Fruit fly (Drosophila melanogaster) whole organism, prepupa: ENCODE results near the gene Phlpp.

Experiments
- Blimp-1 ChIP-seq: fragments of 200-800 bp; sonication (Bioruptor generic); optimal IDR thresholded peaks from 3 replicates; lab custom pipeline; 2017; ENCODE audit warnings: missing biosample characterization, missing genetic modification characterization, mild to moderate bottlenecking, moderate library complexity, missing genetic modification reagents
- CG10669 ChIP-seq: fragments of 200-800 bp; sonication (Bioruptor generic); optimal IDR thresholded peaks from 3 replicates; lab custom pipeline; 2018; ENCODE audit warnings: missing biosample characterization, mild to moderate bottlenecking, missing genetic modification characterization, moderate library complexity
- CG11294 ChIP-seq: fragments of 200-800 bp; sonication (Bioruptor generic); IDR thresholded peaks from 2 replicates; pipeline ENCODE4 v1.3.6; 2022; ENCODE audit warnings: missing biosample characterization, missing genetic modification characterization
- CG11762 ChIP-seq: fragments of 200-800 bp; sonication (Bioruptor generic); optimal IDR thresholded peaks from 3 replicates; lab custom pipeline; 2016; ENCODE audit warnings: missing biosample characterization, missing genetic modification characterization; ENCODE audit not compliant: insufficient read depth
- CG11902 ChIP-seq: fragments of 200-800 bp; sonication (Bioruptor generic); optimal IDR thresholded peaks from 3 replicates; lab custom pipeline; 2016; ENCODE audit warnings: missing biosample characterization, missing genetic modification characterization
- CG15336 ChIP-seq: fragments of 200-800 bp; sonication (Bioruptor generic); IDR thresholded peaks from 2 replicates; pipeline ENCODE4 v1.3.6; 2022; ENCODE audit warnings: missing biosample characterization, missing genetic modification characterization
- CG1621 ChIP-seq: fragments of 200-800 bp; sonication (Bioruptor generic); optimal IDR thresholded peaks from 3 replicates; lab custom pipeline; 2018; ENCODE audit warnings: missing biosample characterization, mild to moderate bottlenecking, missing genetic modification characterization
- CG16779 ChIP-seq: fragments of 200-800 bp; sonication (Bioruptor generic); optimal IDR thresholded peaks from 3 replicates; lab custom pipeline; 2017; ENCODE audit warnings: missing biosample characterization, mild to moderate bottlenecking, missing genetic modification characterization
- CG3032 ChIP-seq: fragments of 200-800 bp; optimal IDR thresholded peaks from 2 replicates; lab custom pipeline; 2019; ENCODE audit warnings: missing biosample characterization, mild to moderate bottlenecking, missing genetic modification characterization, moderate library complexity
- CG31627 ChIP-seq: fragments of 200-800 bp; sonication (Bioruptor generic); optimal IDR thresholded peaks from 3 replicates; lab custom pipeline; 2016; ENCODE audit warnings: missing biosample characterization, missing genetic modification characterization
- CG32006 ChIP-seq: fragments of 200-800 bp; sonication (Bioruptor generic); optimal IDR thresholded peaks from 3 replicates; lab custom pipeline; 2017; ENCODE audit warnings: missing biosample characterization, mild to moderate bottlenecking, missing genetic modification characterization
- CG34406 ChIP-seq: fragments of 200-800 bp; sonication (Bioruptor generic); optimal IDR thresholded peaks from 3 replicates; lab custom pipeline; 2016; ENCODE audit warnings: missing biosample characterization, missing genetic modification characterization
- CG3919 ChIP-seq: fragments of 200-800 bp; sonication (Bioruptor generic); optimal IDR thresholded peaks from 3 replicates; lab custom pipeline; 2016; ENCODE audit warnings: missing biosample characterization, missing genetic modification characterization
- CG4318 ChIP-seq: fragments of 200-800 bp; sonication (Bioruptor generic); optimal IDR thresholded peaks from 3 replicates; lab custom pipeline; 2017; ENCODE audit warnings: missing biosample characterization, mild to moderate bottlenecking, missing genetic modification characterization
- CG6163 ChIP-seq: fragments of 200-800 bp; sonication (Bioruptor generic); IDR thresholded peaks from 3 replicates; pipeline ENCODE4 v1.3.6; 2022; ENCODE audit warnings: missing biosample characterization, missing genetic modification characterization
- CG6276 ChIP-seq: fragments of 200-800 bp; sonication (Bioruptor generic); optimal IDR thresholded peaks from 2 replicates; lab custom pipeline; 2017; ENCODE audit warnings: missing biosample characterization, mild to moderate bottlenecking, missing genetic modification characterization
- CG6792 ChIP-seq: fragments of 200-800 bp; sonication (Bioruptor generic); optimal IDR thresholded peaks from 3 replicates; lab custom pipeline; 2016; ENCODE audit warnings: missing biosample characterization, missing genetic modification characterization
- CG6808 ChIP-seq: fragments of 200-800 bp; sonication (Bioruptor generic); optimal IDR thresholded peaks from 3 replicates; lab custom pipeline; 2017; ENCODE audit warnings: missing biosample characterization, missing genetic modification characterization, mild to moderate bottlenecking, moderate library complexity, missing genetic modification reagents
- CG6854 ChIP-seq: fragments of 200-800 bp; sonication (Bioruptor generic); optimal IDR thresholded peaks from 2 replicates; lab custom pipeline; 2017; ENCODE audit warnings: missing biosample characterization, mild to moderate bottlenecking, missing genetic modification characterization
- CG7368 ChIP-seq: fragments of 200-800 bp; sonication (Bioruptor generic); optimal IDR thresholded peaks from 3 replicates; lab custom pipeline; 2016; ENCODE audit warnings: missing biosample characterization, missing genetic modification characterization
- CG8119 ChIP-seq: fragments of 200-800 bp; sonication (Bioruptor generic); IDR thresholded peaks from 3 replicates; pipeline ENCODE4 v1.3.6; 2022; ENCODE audit warnings: missing biosample characterization, missing genetic modification characterization
- CG8632 ChIP-seq: fragments of 200-800 bp; sonication (Bioruptor generic); optimal IDR thresholded peaks from 3 replicates; lab custom pipeline; 2016; ENCODE audit warnings: missing biosample characterization, missing genetic modification characterization
- CG9139 ChIP-seq: fragments of 200-800 bp; sonication (Bioruptor generic); optimal IDR thresholded peaks from 3 replicates; lab custom pipeline; 2017; ENCODE audit warnings: missing biosample characterization, mild to moderate bottlenecking, missing genetic modification characterization
- Eip75B ChIP-seq: fragments of 200-800 bp; sonication (Bioruptor generic); optimal IDR thresholded peaks from 3 replicates; lab custom pipeline; 2016; ENCODE audit warnings: missing biosample characterization, missing genetic modification characterization
- Eip78C ChIP-seq: fragments of 200-800 bp; sonication (Bioruptor generic); peaks from one replicate; lab custom pipeline; 2016; ENCODE audit warnings: missing biosample characterization, missing genetic modification characterization
- Ets21C ChIP-seq: fragments of 200-800 bp; sonication (Bioruptor generic); optimal IDR thresholded peaks from 3 replicates; lab custom pipeline; 2016; ENCODE audit warnings: missing biosample characterization, missing genetic modification characterization
- Ets96B ChIP-seq: fragments of 200-800 bp; optimal IDR thresholded peaks from 2 replicates; lab custom pipeline; 2019; ENCODE audit warnings: missing biosample characterization, mild to moderate bottlenecking, missing genetic modification characterization, moderate library complexity
- Gug ChIP-seq: fragments of 200-800 bp; sonication (Bioruptor generic); IDR thresholded peaks from 2 replicates; pipeline ENCODE4 v1.3.6; 2022; ENCODE audit warnings: missing biosample characterization, missing genetic modification characterization
- Hr38 ChIP-seq: sonication (Bioruptor generic); optimal IDR thresholded peaks from 2 replicates; lab custom pipeline; 2016; ENCODE audit warnings: missing biosample characterization, missing genetic modification characterization
- Hr39 ChIP-seq: fragments of 200-800 bp; sonication (Bioruptor generic); optimal IDR thresholded peaks from 2 replicates; lab custom pipeline; 2016; ENCODE audit warnings: missing biosample characterization, missing genetic modification characterization
- Hr4 ChIP-seq: fragments of 200-800 bp; sonication (Bioruptor generic); optimal IDR thresholded peaks from 3 replicates; lab custom pipeline; 2016; ENCODE audit warnings: missing biosample characterization, missing genetic modification characterization
- Lpt ChIP-seq: fragments of 200-800 bp; sonication (Bioruptor generic); optimal IDR thresholded peaks from 3 replicates; lab custom pipeline; 2016; ENCODE audit warnings: missing biosample characterization, missing genetic modification characterization
- Met ChIP-seq: fragments of 200-800 bp; sonication (Bioruptor generic); optimal IDR thresholded peaks from 3 replicates; lab custom pipeline; 2016; ENCODE audit warnings: missing biosample characterization, missing genetic modification characterization
- OdsH ChIP-seq: fragments of 200-800 bp; sonication (Bioruptor generic); optimal IDR thresholded peaks from 3 replicates; lab custom pipeline; 2016; ENCODE audit warnings: missing biosample characterization, missing genetic modification characterization
- Sox102F ChIP-seq: fragments of 200-800 bp; sonication (Bioruptor generic); optimal IDR thresholded peaks from 2 replicates; lab custom pipeline; 2016; ENCODE audit warnings: missing biosample characterization, mild to moderate bottlenecking, missing genetic modification characterization
- Sox14 ChIP-seq: fragments of 200-800 bp; sonication (Bioruptor generic); optimal IDR thresholded peaks from 3 replicates; lab custom pipeline; 2016; ENCODE audit warnings: missing biosample characterization, missing genetic modification characterization
- Sox15 ChIP-seq: fragments of 200-800 bp; sonication (Bioruptor generic); optimal IDR thresholded peaks from 3 replicates; lab custom pipeline; 2016; ENCODE audit warnings: missing biosample characterization, missing genetic modification characterization
- achi ChIP-seq: fragments of 200-800 bp; sonication (Bioruptor generic); optimal IDR thresholded peaks from 3 replicates; lab custom pipeline; 2016; ENCODE audit warnings: missing biosample characterization, missing genetic modification characterization
- acj6 ChIP-seq: fragments of 200-800 bp; sonication (Bioruptor generic); optimal IDR thresholded peaks from 3 replicates; lab custom pipeline; 2016; ENCODE audit warnings: missing biosample characterization, missing genetic modification characterization
- dac ChIP-seq: fragments of 200-800 bp; sonication (Bioruptor generic); optimal IDR thresholded peaks from 2 replicates; lab custom pipeline; 2017; ENCODE audit warnings: missing biosample characterization, mild to moderate bottlenecking, missing genetic modification characterization
- eg ChIP-seq: fragments of 200-800 bp; sonication (Bioruptor generic); IDR thresholded peaks from 3 replicates; pipeline ENCODE4 v1.3.6; 2022; ENCODE audit warnings: missing biosample characterization, missing genetic modification characterization
- esn ChIP-seq: fragments of 200-800 bp; sonication (Bioruptor generic); optimal IDR thresholded peaks from 2 replicates; lab custom pipeline; 2016; ENCODE audit warnings: missing biosample characterization, mild to moderate bottlenecking, missing genetic modification characterization, moderate library complexity
- fd59A ChIP-seq: fragments of 200-800 bp; sonication (Bioruptor generic); optimal IDR thresholded peaks from 2 replicates; lab custom pipeline; 2017; ENCODE audit warnings: missing biosample characterization, mild to moderate bottlenecking, missing genetic modification characterization, missing genetic modification reagents
- fd85E ChIP-seq: fragments of 200-800 bp; sonication (Bioruptor generic); optimal IDR thresholded peaks from 3 replicates; lab custom pipeline; 2016; ENCODE audit warnings: missing biosample characterization, missing genetic modification characterization
- fkh ChIP-seq: fragments of 200-800 bp; sonication (Bioruptor generic); optimal IDR thresholded peaks from 3 replicates; lab custom pipeline; 2017; ENCODE audit warnings: missing biosample characterization, mild to moderate bottlenecking, missing genetic modification characterization, moderate library complexity
- lz ChIP-seq: fragments of 200-800 bp; sonication (Bioruptor generic); optimal IDR thresholded peaks from 3 replicates; lab custom pipeline; 2016; ENCODE audit warnings: missing biosample characterization, missing genetic modification characterization
- pdm3 ChIP-seq: fragments of 200-800 bp; sonication (Bioruptor generic); optimal IDR thresholded peaks from 3 replicates; lab custom pipeline; 2016; ENCODE audit warnings: missing biosample characterization, missing genetic modification characterization
- salr ChIP-seq, 2 experiments: fragments of 200-800 bp; sonication (Bioruptor generic); optimal IDR thresholded peaks; 3 replicates each; lab custom pipeline; 2016 to 2018; ENCODE audit warnings: missing biosample characterization in 2 of 2, missing genetic modification characterization in 2 of 2, mild to moderate bottlenecking in 1 of 2
- spab ChIP-seq: fragments of 200-800 bp; sonication (Bioruptor generic); optimal IDR thresholded peaks from 2 replicates; lab custom pipeline; 2017; ENCODE audit warnings: missing biosample characterization, mild to moderate bottlenecking, missing genetic modification characterization, missing genetic modification reagents
- ss ChIP-seq, 2 experiments: fragments of 200-800 bp; sonication (Bioruptor generic); optimal IDR thresholded peaks; 2 replicates in 1 of 2; 3 replicates in 1 of 2; lab custom pipeline; 2017 to 2018; ENCODE audit warnings: mild to moderate bottlenecking in 2 of 2, missing biosample characterization in 2 of 2, missing genetic modification characterization in 2 of 2, moderate library complexity in 1 of 2
- svp ChIP-seq: fragments of 200-800 bp; sonication (Bioruptor generic); peaks from one replicate; lab custom pipeline; 2016; ENCODE audit warnings: missing biosample characterization, missing genetic modification characterization
- topi ChIP-seq: fragments of 200-800 bp; sonication (Bioruptor generic); optimal IDR thresholded peaks from 3 replicates; lab custom pipeline; 2016; ENCODE audit warnings: missing biosample characterization, missing genetic modification characterization
- vri ChIP-seq: fragments of 200-800 bp; sonication (Bioruptor generic); optimal IDR thresholded peaks from 3 replicates; lab custom pipeline; 2016; ENCODE audit warnings: missing biosample characterization, mild to moderate bottlenecking, missing genetic modification characterization

The Phlpp gene

DNA sequence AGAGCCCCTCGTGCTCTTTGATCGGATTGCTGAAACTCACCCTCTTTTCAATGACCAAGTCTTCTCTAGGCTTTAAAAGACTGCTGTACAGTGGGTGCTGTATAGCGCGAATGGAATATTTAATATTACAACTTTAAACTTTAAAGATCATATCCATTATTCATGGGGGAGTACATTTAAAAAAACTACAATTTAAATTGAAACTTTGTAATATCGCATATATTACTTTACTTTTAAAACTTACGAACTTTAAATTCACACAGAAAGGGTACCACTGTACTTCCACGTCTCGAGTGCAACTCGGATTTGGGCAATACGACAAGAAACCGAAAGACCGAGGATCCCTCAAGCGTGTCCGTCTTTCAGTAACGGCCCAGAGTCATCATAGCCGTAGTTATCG, at the start of gene Phlpp:
TSS of gene Phlpp (plus strand) at position 214 of the 400 bp plus-strand sequence.
- TF ChIP-seq CG6276 (GFP tag; lab: Kevin White, UChicago) (no peak), Gug (GFP tag; lab: Robert Waterston, UW) (no peak), Eip75B (GFP tag; lab: Kevin White, UChicago) (no peak), Ets96B (tag; lab: Kevin White, UChicago) (no peak), CG15336 (GFP tag; lab: Robert Waterston, UW) (peak; percentile 49), topi (GFP tag; lab: Kevin White, UChicago) (no peak), CG6792 (GFP tag; lab: Kevin White, UChicago) (no peak), CG4318 (GFP tag; lab: Kevin White, UChicago) (no peak), CG11762 (no peak), Met (GFP tag; lab: Kevin White, UChicago) (no peak), CG3032 (tag; lab: Kevin White, UChicago) (peak; percentile 21), CG9139 (GFP tag; lab: Kevin White, UChicago) (no peak), CG32006 (GFP tag; lab: Kevin White, UChicago) (no peak), CG1621 (tag; lab: Kevin White, UChicago) (peak; percentile 16), ss (GFP tag; optimal IDR thresholded peaks at IDR 0.05; lab: Kevin White, UChicago) (no peak), CG34406 (GFP tag; lab: Kevin White, UChicago) (no peak), fd59A (GFP tag; lab: Kevin White, UChicago) (no peak), OdsH (GFP tag; lab: Kevin White, UChicago) (no peak), CG31627 (GFP tag; lab: Kevin White, UChicago) (no peak), fkh (no peak), CG8119 (GFP tag; lab: Robert Waterston, UW) (no peak; the same call in 2 of the 3 replicates), Hr39 (GFP tag; lab: Kevin White, UChicago) (no peak), CG7368 (no peak), CG11294 (GFP tag; lab: Robert Waterston, UW) (no peak), CG8632 (GFP tag; lab: Kevin White, UChicago) (no peak), svp (GFP tag; lab: Kevin White, UChicago) (no peak), dac (GFP tag; lab: Kevin White, UChicago) (no peak), CG16779 (no peak), vri (GFP tag; lab: Kevin White, UChicago) (no peak), CG6163 (GFP tag; lab: Robert Waterston, UW) (peak; percentile 71), esn (GFP tag; lab: Kevin White, UChicago) (no peak), spab (GFP tag; lab: Kevin White, UChicago) (no peak), CG6854 (no peak), CG3919 (GFP tag; lab: Kevin White, UChicago) (no peak), Ets21C (GFP tag; lab: Kevin White, UChicago) (no peak), Hr38 (GFP tag; lab: Kevin White, UChicago) (no peak), CG11902 (GFP tag; lab: Kevin White, UChicago) (no peak), Lpt (GFP tag; lab: Kevin White, UChicago) (no peak), Sox14 (GFP tag; lab: Kevin White, UChicago) (no peak), Blimp-1 (no peak), pdm3 (no peak), Hr4 (GFP tag; lab: Kevin White, UChicago) (peak; percentile 72), CG6808 (no peak), acj6 (GFP tag; lab: Kevin White, UChicago) (no peak), Sox15 (GFP tag; lab: Kevin White, UChicago) (no peak), eg (GFP tag; lab: Robert Waterston, UW) (peak; percentile 78), CG10669 (no peak), fd85E (GFP tag; lab: Kevin White, UChicago) (no peak), Sox102F (GFP tag; lab: Kevin White, UChicago) (no peak), Eip78C (GFP tag; lab: Kevin White, UChicago) (no peak), salr (GFP tag; optimal IDR thresholded peaks at IDR 0.05; lab: Kevin White, UChicago) (no peak), achi (GFP tag; lab: Kevin White, UChicago) (no peak), lz (GFP tag; lab: Kevin White, UChicago) (no peak)
